Fruit fly (Drosophila melanogaster): ENCODE results near the gene aqrs.

- TF ChIP-seq CG30403 (GFP tag; optimal IDR thresholded peaks at IDR 0.05) = no peak
- TF ChIP-seq CG42726 (GFP tag; IDR thresholded peaks at IDR 0.05; ENCODE audit: partially characterized antibody) = no peak
- TF ChIP-seq CG11398 (GFP tag; optimal IDR thresholded peaks at IDR 0.05) = no peak
- TF ChIP-seq insv (GFP tag; optimal IDR thresholded peaks at IDR 0.05) = no peak
- TF ChIP-seq tin (GFP tag; optimal IDR thresholded peaks at IDR 0.05) = no peak
- TF ChIP-seq pzg (GFP tag; optimal IDR thresholded peaks at IDR 0.05) = no peak
- no peak for TF ChIP-seq onecut (GFP tag; IDR thresholded peaks at IDR 0.05)
- TF ChIP-seq phol (tag; optimal IDR thresholded peaks at IDR 0.05) = no peak
- no peak for TF ChIP-seq z (GFP tag; IDR thresholded peaks at IDR 0.05)
- TF ChIP-seq CG6791 (GFP tag; IDR thresholded peaks at IDR 0.05; ENCODE audit: partially characterized antibody) = no peak
Measured at dm6 chr3R:28756879-28757278, 1.2 kb downstream of the aqrs start, which contains the start of gene CG9997.

All from whole organism, embryonic.